Worm (Caenorhabditis elegans) whole organism, midembryonic: ENCODE results near the gene dbt-1.

Experiments
- flt-1 ChIP-seq: fragments of 200-800 bp; sonication (Bioruptor generic); IDR thresholded peaks from 2 replicates; pipeline ENCODE4 v1.3.6; 2022; ENCODE audit warnings: missing genetic modification characterization, missing compliant biosample characterization
- ref-1 ChIP-seq: fragments of 200-800 bp; sonication (Bioruptor generic); conservative IDR thresholded peaks from 2 replicates; pipeline ENCODE4 v1.3.6; 2022; ENCODE audit warnings: missing genetic modification reagents, missing genetic modification characterization, missing compliant biosample characterization

ce11 chrII:7935622-7936021, 9.4 kb downstream of the dbt-1 start:
- TF ChIP-seq flt-1 (GFP tag; lab: Robert Waterston, UW) (no peak), ref-1 (no peak)
